Fruit fly (Drosophila melanogaster): Measurements from ENCODE around the gene Atg8a.

The Atg8a gene

dm6 chrX:10785920-10786361 lies 17.8 kb upstream of the Atg8a start (continued):
- TF ChIP-seq bbx (GFP tag; IDR thresholded peaks at IDR 0.05; ENCODE audit: partially characterized antibody) = no peak
- TF ChIP-seq Dbx (GFP tag; IDR thresholded peaks at IDR 0.05) = no peak
- TF ChIP-seq chinmo (GFP tag; IDR thresholded peaks at IDR 0.05; ENCODE audit: partially characterized antibody) = peak; percentile 79; the same call in 2 of the 4 replicates
- no peak for TF ChIP-seq ara (GFP tag; IDR thresholded peaks at IDR 0.05)
- no peak for TF ChIP-seq br (optimal IDR thresholded peaks at IDR 0.05)
- peak; percentile 50 for TF ChIP-seq abd-A (tag; optimal IDR thresholded peaks at IDR 0.05)
- TF ChIP-seq Hmr (GFP tag; optimal IDR thresholded peaks at IDR 0.05) = no peak
- TF ChIP-seq PHDP (tag; optimal IDR thresholded peaks at IDR 0.05) = no peak
- TF ChIP-seq HLH3B (GFP tag; IDR thresholded peaks at IDR 0.05) = no peak
- TF ChIP-seq CG4424 (GFP tag; optimal IDR thresholded peaks at IDR 0.05) = no peak
- TF ChIP-seq CG4360 (GFP tag; IDR thresholded peaks at IDR 0.05) = no peak
- TF ChIP-seq Dll (GFP tag; IDR thresholded peaks at IDR 0.05; ENCODE audit: partially characterized antibody) = no peak
- TF ChIP-seq h (optimal IDR thresholded peaks at IDR 0.05) = no peak
- TF ChIP-seq Chrac-16 (GFP tag; optimal IDR thresholded peaks at IDR 0.05) = no peak
- TF ChIP-seq cg (GFP tag; optimal IDR thresholded peaks at IDR 0.05) = peak; percentile 87
- peak; percentile 8 for TF ChIP-seq CG6813 (GFP tag; optimal IDR thresholded peaks at IDR 0.05)
- no peak; the same call in 2 of the 3 replicates for TF ChIP-seq CG34422 (GFP tag; IDR thresholded peaks at IDR 0.05)
- TF ChIP-seq hth (optimal IDR thresholded peaks at IDR 0.05) = no peak
- TF ChIP-seq CG7786 (GFP tag; optimal IDR thresholded peaks at IDR 0.05) = no peak
- TF ChIP-seq CG10274 (GFP tag; optimal IDR thresholded peaks at IDR 0.05) = no peak
- TF ChIP-seq gfzf (GFP tag; optimal IDR thresholded peaks at IDR 0.05) = no peak
- no peak for TF ChIP-seq da (GFP tag; optimal IDR thresholded peaks at IDR 0.05)
- no peak for TF ChIP-seq Drgx (GFP tag; IDR thresholded peaks at IDR 0.05)
- no peak for TF ChIP-seq Sry-δ (GFP tag; optimal IDR thresholded peaks at IDR 0.05)
- no peak for TF ChIP-seq jing (GFP tag; optimal IDR thresholded peaks at IDR 0.05)
- TF ChIP-seq Trl (optimal IDR thresholded peaks at IDR 0.05) = peak; percentile 64 to 77
- TF ChIP-seq Trl (GFP tag; optimal IDR thresholded peaks at IDR 0.05) = no peak
- no peak for TF ChIP-seq sqz (GFP tag; optimal IDR thresholded peaks at IDR 0.05)
- no peak for TF ChIP-seq Mes4 (GFP tag; optimal IDR thresholded peaks at IDR 0.05)
- TF ChIP-seq CG11093 (GFP tag; IDR thresholded peaks at IDR 0.05) = no peak
- TF ChIP-seq CG7271 (tag; optimal IDR thresholded peaks at IDR 0.05) = no peak
- no peak for TF ChIP-seq trh (GFP tag; optimal IDR thresholded peaks at IDR 0.05)
- no peak for TF ChIP-seq nmo (GFP tag; optimal IDR thresholded peaks at IDR 0.05)
- TF ChIP-seq kay (GFP tag; optimal IDR thresholded peaks at IDR 0.05) = no peak
- TF ChIP-seq Doc3 (GFP tag; IDR thresholded peaks at IDR 0.05; ENCODE audit: partially characterized antibody) = no peak
- peak; percentile 24 for TF ChIP-seq CG8924 (tag; optimal IDR thresholded peaks at IDR 0.05)
- no peak for TF ChIP-seq CG10565 (GFP tag; optimal IDR thresholded peaks at IDR 0.05)

dm6 chrX:10784812-10785638 lies 16.9 kb upstream of the Atg8a start:
- TF ChIP-seq sim (GFP tag; IDR thresholded peaks at IDR 0.05) (no peak), sens (GFP tag) (peak; percentile 60), CG7556 (GFP tag; optimal IDR thresholded peaks at IDR 0.05) (peak; percentile 32), sqz (GFP tag; optimal IDR thresholded peaks at IDR 0.05) (peak; percentile 75), gfzf (GFP tag; optimal IDR thresholded peaks at IDR 0.05) (no peak), CG2199 (GFP tag; IDR thresholded peaks at IDR 0.05) (no peak), cwo (GFP tag; optimal IDR thresholded peaks at IDR 0.05) (peak; percentile 63), CG11504 (tag; optimal IDR thresholded peaks at IDR 0.05) (peak; percentile 23), luna (GFP tag; optimal IDR thresholded peaks at IDR 0.05) (no peak), Hr51 (GFP tag; optimal IDR thresholded peaks at IDR 0.05) (peak in 1 of 2 experiments; percentile 48), ro (GFP tag; IDR thresholded peaks at IDR 0.05) (no peak), trem (tag; optimal IDR thresholded peaks at IDR 0.05) (peak; percentile 91), gem (tag; optimal IDR thresholded peaks at IDR 0.05) (peak; percentile 17), CG4328 (GFP tag; optimal IDR thresholded peaks at IDR 0.05) (peak; percentile 16), twi (tag; optimal IDR thresholded peaks at IDR 0.05) (peak; percentile 12), Vsx1 (GFP tag; optimal IDR thresholded peaks at IDR 0.05) (peak; percentile 36), Ets65A (GFP tag) (peak; percentile 11)
